Worm (Caenorhabditis elegans): Measurements from ENCODE around the gene C23H3.5.

Gene C23H3.5

DNA sequence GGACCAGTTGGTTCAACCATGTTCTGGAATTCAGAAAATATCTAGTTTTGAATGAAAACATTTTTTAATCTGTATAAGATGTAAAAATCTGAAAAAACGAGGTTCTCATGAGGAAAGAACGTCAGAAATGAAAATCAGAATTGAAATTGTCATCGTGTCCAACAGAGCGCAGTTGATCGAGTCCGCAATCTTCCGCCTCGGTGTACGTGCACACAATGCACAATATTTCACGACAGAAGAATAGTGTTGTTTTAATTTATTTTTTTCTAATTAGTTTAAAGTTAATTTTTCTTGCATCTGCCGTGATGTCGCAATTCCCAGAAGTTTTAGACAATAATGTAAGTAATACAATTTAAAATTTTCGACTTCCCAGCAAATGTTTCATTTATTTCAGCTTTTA, 3.7 kb upstream of the C23H3.5 start, which contains the start of gene nfyc-1:
nfyc-1 (plus strand) TSS at position 268 of the 400 bp plus-strand sequence.
- TF ChIP-seq lin-32 (GFP tag; optimal IDR thresholded peaks at IDR 0.05) = no peak
- TF ChIP-seq sptf-1 (tag; optimal IDR thresholded peaks at IDR 0.05) = no peak
- peak; percentile 90 for TF ChIP-seq ces-1 (GFP tag; optimal IDR thresholded peaks at IDR 0.05)
- peak; percentile 51 for TF ChIP-seq nhr-237 (tag; optimal IDR thresholded peaks at IDR 0.05)
- no peak for TF ChIP-seq ceh-39 (tag; optimal IDR thresholded peaks at IDR 0.05)
- peak; percentile 50 for TF ChIP-seq lin-13 (tag; optimal IDR thresholded peaks at IDR 0.05)
- TF ChIP-seq cnd-1 (tag; optimal IDR thresholded peaks at IDR 0.05) = no peak
- peak; percentile 66 for TF ChIP-seq mep-1 (tag; optimal IDR thresholded peaks at IDR 0.05)
- TF ChIP-seq pha-4 (tag; optimal IDR thresholded peaks at IDR 0.05) = peak; percentile 74
- no peak for TF ChIP-seq tbx-8 (GFP tag; optimal IDR thresholded peaks at IDR 0.05)
- TF ChIP-seq ham-2 (GFP tag; optimal IDR thresholded peaks at IDR 0.05) = no peak
- no peak for TF ChIP-seq M03D4.4 (tag; optimal IDR thresholded peaks at IDR 0.05)
- peak; percentile 57 for TF ChIP-seq lsy-2 (tag; optimal IDR thresholded peaks at IDR 0.05)
- TF ChIP-seq unc-62 (GFP tag; optimal IDR thresholded peaks at IDR 0.05) = no peak
- no peak for TF ChIP-seq unc-120 (tag; optimal IDR thresholded peaks at IDR 0.05; ENCODE audit: poor library complexity, severe bottlenecking)
- no peak for TF ChIP-seq hlh-1 (tag; optimal IDR thresholded peaks at IDR 0.05)

DNA sequence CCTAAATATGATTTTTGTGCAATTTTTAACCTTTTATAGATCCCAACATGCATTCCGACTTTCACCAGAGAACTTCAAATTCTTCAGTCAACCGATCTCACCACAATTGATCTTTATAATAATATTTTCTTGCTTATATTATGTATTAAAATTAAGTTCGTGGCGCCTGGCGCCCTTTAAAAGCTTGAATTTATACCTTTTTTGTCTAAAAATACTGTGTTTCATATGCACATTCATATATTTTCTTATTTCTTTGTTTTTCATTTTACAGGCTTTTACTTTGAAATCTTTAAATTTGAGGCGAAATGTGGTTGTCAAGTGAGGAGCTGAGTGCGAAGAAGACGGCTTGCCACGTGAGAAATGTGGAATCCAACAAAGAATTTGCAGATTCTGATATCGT, 2.6 kb upstream of the C23H3.5 start, which contains the start of gene rpoa-49:
rpoa-49 (plus strand) TSS at position 301 of the 400 bp plus-strand sequence.
- TF ChIP-seq sptf-1 (tag; optimal IDR thresholded peaks at IDR 0.05) (no peak), nhr-2 (tag; optimal IDR thresholded peaks at IDR 0.05) (no peak), mep-1 (tag; optimal IDR thresholded peaks at IDR 0.05) (no peak), lin-32 (GFP tag; optimal IDR thresholded peaks at IDR 0.05) (no peak), nhr-237 (tag; optimal IDR thresholded peaks at IDR 0.05) (no peak), drap-1 (GFP tag; optimal IDR thresholded peaks at IDR 0.05) (no peak), flh-1 (GFP tag; optimal IDR thresholded peaks at IDR 0.05) (no peak), nhr-28 (tag; optimal IDR thresholded peaks at IDR 0.05) (no peak), nhr-12 (tag; optimal IDR thresholded peaks at IDR 0.05) (no peak), mls-2 (tag; optimal IDR thresholded peaks at IDR 0.05) (no peak), snpc-4 (tag; optimal IDR thresholded peaks at IDR 0.05) (no peak), M03D4.4 (tag; optimal IDR thresholded peaks at IDR 0.05) (no peak), unc-120 (tag; optimal IDR thresholded peaks at IDR 0.05; ENCODE audit: poor library complexity, severe bottlenecking) (no peak), elt-1 (tag; optimal IDR thresholded peaks at IDR 0.05; ENCODE audit: borderline replicate concordance, insufficient read depth) (no peak), lsy-2 (tag; optimal IDR thresholded peaks at IDR 0.05) (no peak), blmp-1 (tag; optimal IDR thresholded peaks at IDR 0.05) (no peak), hlh-1 (tag; optimal IDR thresholded peaks at IDR 0.05) (no peak), mab-5 (tag; optimal IDR thresholded peaks at IDR 0.05) (no peak)

DNA sequence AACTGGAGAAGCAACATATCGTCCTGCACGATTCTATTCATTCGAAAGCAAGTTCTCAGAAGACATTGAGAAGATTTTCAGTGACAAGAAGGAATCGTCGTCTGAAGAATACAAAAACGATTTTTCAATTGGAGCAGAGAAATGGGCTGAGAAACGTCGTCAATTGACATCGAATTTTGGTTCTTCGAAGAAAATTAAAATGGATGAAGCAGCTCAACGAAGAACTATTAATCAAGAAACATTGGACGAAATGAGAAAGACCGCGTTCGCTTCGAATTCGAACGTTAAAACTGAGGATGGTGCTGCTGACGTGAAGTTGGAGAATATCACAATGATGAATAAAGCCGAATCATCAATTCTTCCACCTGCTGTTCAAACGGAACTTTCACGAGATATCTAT, 1.3 kb upstream of the C23H3.5 start, which contains the start of gene rpt-4:
rpt-4 (minus strand) TSS at position 101 of the 400 bp plus-strand sequence.
- no peak for TF ChIP-seq nhr-237 (tag; optimal IDR thresholded peaks at IDR 0.05)
- no peak for TF ChIP-seq unc-62 (GFP tag; optimal IDR thresholded peaks at IDR 0.05)
- TF ChIP-seq unc-120 (tag; optimal IDR thresholded peaks at IDR 0.05; ENCODE audit: poor library complexity, severe bottlenecking) = no peak
- no peak for TF ChIP-seq unc-39 (tag; optimal IDR thresholded peaks at IDR 0.05)
- TF ChIP-seq drap-1 (GFP tag; optimal IDR thresholded peaks at IDR 0.05) = no peak
- no peak for TF ChIP-seq lin-13 (tag; optimal IDR thresholded peaks at IDR 0.05)
- TF ChIP-seq cnd-1 (tag; optimal IDR thresholded peaks at IDR 0.05) = no peak
- TF ChIP-seq blmp-1 (tag; optimal IDR thresholded peaks at IDR 0.05) = no peak
- no peak for TF ChIP-seq ham-2 (GFP tag; optimal IDR thresholded peaks at IDR 0.05)
- no peak for TF ChIP-seq nhr-28 (tag; optimal IDR thresholded peaks at IDR 0.05)
- no peak for TF ChIP-seq ceh-43 (GFP tag; optimal IDR thresholded peaks at IDR 0.05)
- TF ChIP-seq sem-2 (GFP tag; optimal IDR thresholded peaks at IDR 0.05) = no peak
- no peak for TF ChIP-seq elt-3 (tag; optimal IDR thresholded peaks at IDR 0.05)
- no peak for TF ChIP-seq lsy-2 (tag; optimal IDR thresholded peaks at IDR 0.05)
- no peak for TF ChIP-seq ceh-83 (GFP tag; optimal IDR thresholded peaks at IDR 0.05)
- no peak for TF ChIP-seq lin-32 (GFP tag; optimal IDR thresholded peaks at IDR 0.05)
- no peak for TF ChIP-seq nhr-2 (tag; optimal IDR thresholded peaks at IDR 0.05)
- TF ChIP-seq mep-1 (tag; optimal IDR thresholded peaks at IDR 0.05) = no peak
- no peak for TF ChIP-seq snpc-4 (tag; optimal IDR thresholded peaks at IDR 0.05)
- no peak for TF ChIP-seq ces-1 (GFP tag; optimal IDR thresholded peaks at IDR 0.05)

DNA sequence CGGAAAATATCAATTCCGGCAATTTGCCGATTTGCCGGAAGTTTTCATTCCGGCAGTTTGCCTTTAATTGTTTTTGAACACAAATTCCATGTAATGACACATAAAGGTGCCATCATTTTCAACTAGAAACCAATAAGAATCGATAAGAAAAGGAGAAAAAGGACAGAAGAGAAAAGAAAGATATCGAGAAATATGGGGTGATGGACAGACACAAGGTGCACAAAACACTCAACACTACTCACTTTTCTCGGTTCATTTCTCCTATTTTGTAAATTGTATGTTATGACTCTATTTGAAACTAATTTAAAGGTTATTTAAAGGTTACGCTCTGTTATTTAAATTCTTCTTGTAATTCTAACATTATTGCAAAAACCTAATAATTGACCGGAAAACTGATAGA, 3.5 kb downstream of the C23H3.5 start:
- TF ChIP-seq zip-8 (tag; optimal IDR thresholded peaks at IDR 0.05) (no peak), mep-1 (tag; optimal IDR thresholded peaks at IDR 0.05) (no peak), ceh-43 (GFP tag; optimal IDR thresholded peaks at IDR 0.05) (no peak), nhr-12 (tag; optimal IDR thresholded peaks at IDR 0.05) (no peak), nhr-237 (tag; optimal IDR thresholded peaks at IDR 0.05) (no peak), unc-120 (tag; optimal IDR thresholded peaks at IDR 0.05; ENCODE audit: poor library complexity, severe bottlenecking) (no peak), bed-3 (GFP tag; optimal IDR thresholded peaks at IDR 0.05) (no peak), blmp-1 (tag; optimal IDR thresholded peaks at IDR 0.05) (no peak), ces-1 (GFP tag; optimal IDR thresholded peaks at IDR 0.05) (no peak), ceh-39 (tag; optimal IDR thresholded peaks at IDR 0.05) (no peak), cnd-1 (tag; optimal IDR thresholded peaks at IDR 0.05) (no peak), elt-3 (tag; optimal IDR thresholded peaks at IDR 0.05) (no peak), pha-4 (tag; optimal IDR thresholded peaks at IDR 0.05) (no peak), drap-1 (GFP tag; optimal IDR thresholded peaks at IDR 0.05) (no peak)

Data from whole organism, mixed stage, embryonic.